Worm (Caenorhabditis elegans) whole organism, L2 larva: ENCODE results near the gene ZK792.1.

Experiments used
- C34F6.9 ChIP-seq: fragments of 150-350 bp; optimal IDR thresholded peaks from 2 replicates; lab custom pipeline; 2014; ENCODE audit warnings: missing biosample characterization, missing genetic modification characterization
- F13H6.1 ChIP-seq: sonication (generic microtip); optimal IDR thresholded peaks from 2 replicates; lab custom pipeline; 2016; ENCODE audit warnings: missing genetic modification characterization, missing compliant biosample characterization
- R02D3.7 ChIP-seq: fragments of 150-350 bp; optimal IDR thresholded peaks from 2 replicates; lab custom pipeline; 2014; ENCODE audit warnings: missing biosample characterization, missing genetic modification characterization
- ZK546.5 ChIP-seq: sonication (generic microtip); optimal IDR thresholded peaks from 2 replicates; lab custom pipeline; 2017; ENCODE audit warnings: missing biosample characterization, missing genetic modification characterization
- aly-2 ChIP-seq: fragments of 150-350 bp; optimal IDR thresholded peaks from 2 replicates; lab custom pipeline; 2014; ENCODE audit warnings: missing biosample characterization, missing genetic modification characterization
- ama-1 ChIP-seq: fragments of 150-350 bp; optimal IDR thresholded peaks from 2 replicates; lab custom pipeline; 2018; ENCODE audit warnings: inconsistent platforms
- ceh-16 ChIP-seq: fragments of 150-350 bp; optimal IDR thresholded peaks from 2 replicates; lab custom pipeline; 2014; ENCODE audit warnings: missing biosample characterization, missing genetic modification characterization
- ceh-82 ChIP-seq: fragments of 150-350 bp; optimal IDR thresholded peaks from 2 replicates; lab custom pipeline; 2014; ENCODE audit warnings: missing biosample characterization, missing genetic modification characterization
- dmd-4 ChIP-seq: sonication (generic microtip); optimal IDR thresholded peaks from 2 replicates; lab custom pipeline; 2017; ENCODE audit warnings: missing biosample characterization, missing genetic modification characterization
- elt-1 ChIP-seq: fragments of 150-350 bp; optimal IDR thresholded peaks from 2 replicates; lab custom pipeline; 2014; ENCODE audit warnings: missing biosample characterization, missing genetic modification characterization
- elt-3 ChIP-seq: sonication (generic microtip); optimal IDR thresholded peaks from 2 replicates; lab custom pipeline; 2017; ENCODE audit warnings: missing biosample characterization, missing genetic modification characterization
- fos-1 ChIP-seq: fragments of 150-350 bp; optimal IDR thresholded peaks from 2 replicates; lab custom pipeline; 2014; ENCODE audit warnings: missing biosample characterization, missing genetic modification characterization
- lin-11 ChIP-seq: fragments of 150-350 bp; sonication (generic microtip); optimal IDR thresholded peaks from 2 replicates; lab custom pipeline; 2014; ENCODE audit warnings: missing biosample characterization, missing genetic modification characterization, inconsistent platforms, mixed read lengths
- lin-13 ChIP-seq: fragments of 150-350 bp; optimal IDR thresholded peaks from 2 replicates; lab custom pipeline; 2014; ENCODE audit warnings: missing biosample characterization, missing genetic modification reagents, missing genetic modification characterization
- lin-39 ChIP-seq: fragments of 150-350 bp; optimal IDR thresholded peaks from 2 replicates; lab custom pipeline; 2014; ENCODE audit warnings: missing biosample characterization, missing genetic modification reagents, missing genetic modification characterization
- lsy-2 ChIP-seq, 2 experiments: fragments of 150-350 bp in 1 of 2; sonication (generic microtip) in 1 of 2; optimal IDR thresholded peaks; 2 replicates each; lab custom pipeline; 2014 to 2017; ENCODE audit warnings: missing biosample characterization in 2 of 2, missing genetic modification characterization in 2 of 2
- mab-5 ChIP-seq: fragments of 150-350 bp; optimal IDR thresholded peaks from 2 replicates; lab custom pipeline; 2014; ENCODE audit warnings: missing biosample characterization, missing genetic modification characterization
- mdl-1 ChIP-seq, 2 experiments: fragments of 150-350 bp in 1 of 2; sonication (generic microtip) in 1 of 2; optimal IDR thresholded peaks; 2 replicates each; lab custom pipeline; 2017; ENCODE audit warnings: missing biosample characterization in 2 of 2, missing genetic modification characterization in 2 of 2
- nhr-10 ChIP-seq: sonication (generic microtip); optimal IDR thresholded peaks from 2 replicates; lab custom pipeline; 2017; ENCODE audit warnings: missing biosample characterization, missing genetic modification characterization
- nhr-11 ChIP-seq: fragments of 150-350 bp; optimal IDR thresholded peaks from 2 replicates; lab custom pipeline; 2014; ENCODE audit warnings: missing biosample characterization, missing genetic modification characterization
- nhr-12 ChIP-seq: fragments of 150-350 bp; optimal IDR thresholded peaks from 2 replicates; lab custom pipeline; 2014; ENCODE audit warnings: missing biosample characterization, missing genetic modification characterization
- nhr-129 ChIP-seq: fragments of 150-350 bp; optimal IDR thresholded peaks from 2 replicates; lab custom pipeline; 2014; ENCODE audit warnings: missing biosample characterization, missing genetic modification characterization
- nhr-21 ChIP-seq: fragments of 150-350 bp; optimal IDR thresholded peaks from 2 replicates; lab custom pipeline; 2014; ENCODE audit warnings: missing biosample characterization, missing genetic modification characterization
- nhr-23 ChIP-seq: fragments of 150-350 bp; optimal IDR thresholded peaks from 2 replicates; lab custom pipeline; 2014; ENCODE audit warnings: missing biosample characterization, missing genetic modification reagents, missing genetic modification characterization
- nhr-237 ChIP-seq: fragments of 150-350 bp; optimal IDR thresholded peaks from 2 replicates; lab custom pipeline; 2014; ENCODE audit warnings: missing biosample characterization, missing genetic modification characterization
- nhr-25 ChIP-seq: fragments of 150-350 bp; sonication (generic microtip); optimal IDR thresholded peaks from 3 replicates; lab custom pipeline; 2014; ENCODE audit warnings: missing biosample characterization, missing genetic modification characterization
- nhr-77 ChIP-seq: fragments of 150-350 bp; optimal IDR thresholded peaks from 2 replicates; lab custom pipeline; 2014; ENCODE audit warnings: missing biosample characterization, missing genetic modification characterization
- sem-4 ChIP-seq: fragments of 150-350 bp; optimal IDR thresholded peaks from 2 replicates; lab custom pipeline; 2014; ENCODE audit warnings: missing biosample characterization, missing genetic modification reagents, missing genetic modification characterization
- skn-1 ChIP-seq: sonication (generic microtip); optimal IDR thresholded peaks from 2 replicates; lab custom pipeline; 2017; ENCODE audit warnings: missing biosample characterization, missing genetic modification characterization
- sma-3 ChIP-seq: sonication (generic microtip); optimal IDR thresholded peaks from 2 replicates; lab custom pipeline; 2016; ENCODE audit warnings: missing genetic modification reagents, missing genetic modification characterization, missing compliant biosample characterization
- sma-9 ChIP-seq, 2 experiments: fragments of 150-350 bp in 1 of 2; sonication (generic microtip) in 1 of 2; optimal IDR thresholded peaks; 2 replicates each; lab custom pipeline; 2014 to 2016; ENCODE audit warnings: missing genetic modification characterization in 2 of 2, mild to moderate bottlenecking in 1 of 2, missing biosample characterization in 1 of 2, missing compliant biosample characterization in 1 of 2, missing genetic modification reagents in 1 of 2, moderate library complexity in 1 of 2
- unc-55 ChIP-seq: fragments of 150-350 bp; sonication (generic microtip); optimal IDR thresholded peaks from 3 replicates; lab custom pipeline; 2014; ENCODE audit warnings: missing biosample characterization, missing genetic modification reagents, missing genetic modification characterization
- unc-62 ChIP-seq: fragments of 150-350 bp; optimal IDR thresholded peaks from 2 replicates; lab custom pipeline; 2014; ENCODE audit warnings: missing biosample characterization, missing genetic modification reagents, missing genetic modification characterization
- zag-1 ChIP-seq: fragments of 150-350 bp; optimal IDR thresholded peaks from 2 replicates; lab custom pipeline; 2014; ENCODE audit warnings: missing biosample characterization, missing genetic modification characterization
- ztf-1 ChIP-seq: fragments of 200-800 bp; sonication (Bioruptor generic); conservative IDR thresholded peaks from 2 replicates; pipeline ENCODE4 v1.3.6; 2022; ENCODE audit warnings: missing genetic modification characterization, missing compliant biosample characterization

The ZK792.1 gene

DNA sequence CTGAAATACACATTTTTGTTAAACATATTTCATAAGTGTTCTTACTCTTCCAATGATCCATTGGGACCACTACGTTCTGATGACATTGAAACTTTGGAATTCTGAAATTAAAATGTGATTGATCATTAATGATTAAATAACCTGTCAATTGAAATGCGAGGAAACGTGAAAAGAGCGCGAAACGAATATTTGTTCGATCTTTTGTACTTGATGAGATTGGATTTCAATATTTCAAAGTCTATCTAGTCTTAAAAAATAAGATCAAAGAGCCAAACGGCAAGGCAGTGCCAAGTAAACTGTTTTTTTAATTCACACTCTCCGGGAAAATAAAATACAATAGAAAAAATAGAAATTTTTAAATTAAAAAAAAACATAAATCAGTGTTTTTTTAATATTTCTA, 22.3 kb downstream of the ZK792.1 start, which contains the start of gene ZK792.4:
Gene ZK792.4, minus strand, starts transcription at position 101 of the 400 bp plus-strand sequence.
- TF ChIP-seq sem-4 (tag; lab: Kevin White, UChicago) = no peak
- TF ChIP-seq, all 48 proteins: peak for 0

- TF ChIP-seq nhr-237 (tag; lab: Kevin White, UChicago) = no peak
- TF ChIP-seq R02D3.7 (tag; lab: Kevin White, UChicago) = no peak
- TF ChIP-seq nhr-21 = no peak
- TF ChIP-seq zag-1 (tag; lab: Kevin White, UChicago) = no peak
- no peak for TF ChIP-seq nhr-23
- TF ChIP-seq sma-3 (GFP tag; lab: Kevin White, UChicago) = no peak
- no peak for TF ChIP-seq nhr-25 (tag; lab: Kevin White, UChicago)
- TF ChIP-seq lin-11 = no peak
- no peak for TF ChIP-seq ZK546.5
- TF ChIP-seq lsy-2 (tag; optimal IDR thresholded peaks at IDR 0.05; lab: Kevin White, UChicago) = no peak
- no peak for TF ChIP-seq sem-4 (tag; lab: Kevin White, UChicago)
- TF ChIP-seq sma-9 (GFP tag; optimal IDR thresholded peaks at IDR 0.05; lab: Kevin White, UChicago) = no peak
- no peak for TF ChIP-seq sma-9 (tag; optimal IDR thresholded peaks at IDR 0.05; lab: Kevin White, UChicago)
- TF ChIP-seq ztf-1 (GFP tag; lab: Robert Waterston, UW) = no peak
- no peak for TF ChIP-seq nhr-77 (tag; lab: Kevin White, UChicago)
- TF ChIP-seq mab-5 = no peak
- TF ChIP-seq lin-13 (GFP tag; lab: Kevin White, UChicago) = no peak
- TF ChIP-seq dmd-4 (tag; lab: Kevin White, UChicago) = no peak
Observed at ce11 chrIV:11688018-11688417, 28.4 kb downstream of the ZK792.1 start, which contains the start of gene ZK792.5. TSS of gene ZK792.5 (minus strand) at chrIV:11688118.

DNA sequence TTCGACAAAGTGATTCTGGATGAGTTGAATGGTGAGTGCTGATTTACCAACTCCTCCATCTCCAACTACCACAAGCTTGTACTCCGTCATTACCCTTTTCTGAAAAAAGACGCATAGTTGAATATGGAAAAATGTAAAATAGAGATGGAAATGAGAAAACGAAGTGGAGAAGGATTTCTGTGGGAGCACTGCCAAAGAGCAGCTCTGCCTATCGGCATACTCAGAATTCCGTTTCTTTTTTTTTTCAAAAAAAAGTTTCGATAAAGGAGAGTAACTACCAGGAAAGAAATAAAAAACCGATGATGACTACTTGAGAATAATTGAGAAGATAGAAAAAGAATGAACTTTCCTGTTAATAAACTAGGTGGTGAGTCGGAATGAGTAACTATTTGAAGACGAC, 31.3 kb downstream of the ZK792.1 start, which contains the start of gene let-60:
Gene let-60, minus strand, starts transcription at position 101 of the 400 bp plus-strand sequence.
- TF ChIP-seq elt-3 (tag; lab: Kevin White, UChicago) = no peak
- TF ChIP-seq dmd-4 (tag; lab: Kevin White, UChicago) = no peak
- TF ChIP-seq lin-39 = no peak
- TF ChIP-seq ama-1 = no peak
- TF ChIP-seq unc-55 (GFP tag; lab: Kevin White, UChicago) = no peak
- TF ChIP-seq nhr-129 (tag; lab: Kevin White, UChicago) = no peak
- TF ChIP-seq ceh-16 (tag; lab: Kevin White, UChicago) = no peak
- TF ChIP-seq ceh-82 = no peak
- no peak for TF ChIP-seq nhr-12 (tag; lab: Kevin White, UChicago)
- no peak for TF ChIP-seq fos-1 (tag; lab: Kevin White, UChicago)
- TF ChIP-seq unc-62 = no peak

ce11 chrIV:11691524-11691923, 31.9 kb downstream of the ZK792.1 start:
- TF ChIP-seq mab-5 (no peak), unc-55 (GFP tag; lab: Kevin White, UChicago) (no peak), lsy-2 (tag; optimal IDR thresholded peaks at IDR 0.05; lab: Kevin White, UChicago) (no peak), nhr-25 (tag; lab: Kevin White, UChicago) (no peak), nhr-10 (tag; lab: Kevin White, UChicago) (no peak), ZK546.5 (no peak), nhr-23 (no peak), mdl-1 (tag; optimal IDR thresholded peaks at IDR 0.05; lab: Kevin White, UChicago) (no peak), nhr-12 (tag; lab: Kevin White, UChicago) (no peak), sem-4 (tag; lab: Kevin White, UChicago) (no peak), elt-1 (tag; lab: Kevin White, UChicago) (no peak), unc-62 (no peak), nhr-11 (no peak), skn-1 (tag; lab: Kevin White, UChicago) (no peak), C34F6.9 (tag; lab: Kevin White, UChicago) (no peak), sma-9 (GFP tag; optimal IDR thresholded peaks at IDR 0.05; lab: Kevin White, UChicago) (no peak), sma-9 (tag; optimal IDR thresholded peaks at IDR 0.05; lab: Kevin White, UChicago) (no peak), aly-2 (tag; lab: Kevin White, UChicago) (no peak), ama-1 (no peak), nhr-129 (tag; lab: Kevin White, UChicago) (no peak), F13H6.1 (tag; lab: Kevin White, UChicago) (no peak)
